Worm (Caenorhabditis elegans) whole organism, late embryonic: ENCODE results near the gene cls-3.

Experiments used
- C08G9.2 ChIP-seq: sonication (generic microtip); optimal IDR thresholded peaks from 2 replicates; lab custom pipeline; 2016; ENCODE audit warnings: mild to moderate bottlenecking, missing genetic modification characterization, moderate library complexity, missing compliant biosample characterization
- C38D4.7 ChIP-seq: fragments of 200-800 bp; sonication (Bioruptor generic); optimal IDR thresholded peaks from 2 replicates; lab custom pipeline; 2018; ENCODE audit warnings: mild to moderate bottlenecking, missing genetic modification characterization, moderate library complexity, missing compliant biosample characterization
- K02D7.2 ChIP-seq: sonication (generic microtip); optimal IDR thresholded peaks from 2 replicates; lab custom pipeline; 2017; ENCODE audit warnings: mild to moderate bottlenecking, missing genetic modification characterization, missing compliant biosample characterization
- K09A11.1 ChIP-seq: sonication (generic microtip); optimal IDR thresholded peaks from 2 replicates; lab custom pipeline; 2017; ENCODE audit warnings: antibody characterized with exemption, mild to moderate bottlenecking, missing genetic modification characterization, missing compliant biosample characterization; ENCODE audit not compliant: insufficient read depth
- T23F11.4 ChIP-seq: fragments of 200-800 bp; sonication (Bioruptor generic); optimal IDR thresholded peaks from 2 replicates; lab custom pipeline; 2018; ENCODE audit warnings: mild to moderate bottlenecking, missing genetic modification characterization, missing compliant biosample characterization
- ama-1 ChIP-seq: fragments of 150-350 bp; optimal IDR thresholded peaks from 2 replicates; lab custom pipeline; 2014
- ceh-19 ChIP-seq: fragments of 200-800 bp; sonication (Bioruptor generic); optimal IDR thresholded peaks from 2 replicates; lab custom pipeline; 2018; ENCODE audit warnings: mild to moderate bottlenecking, missing genetic modification characterization, missing compliant biosample characterization
- ceh-2 ChIP-seq: sonication (generic microtip); optimal IDR thresholded peaks from 2 replicates; lab custom pipeline; 2016; ENCODE audit warnings: missing genotype, missing genetic modification characterization, missing compliant biosample characterization
- ceh-22 ChIP-seq: sonication (generic microtip); optimal IDR thresholded peaks from 2 replicates; lab custom pipeline; 2017; ENCODE audit warnings: missing biosample characterization, missing genetic modification characterization
- ceh-24 ChIP-seq: sonication (generic microtip); optimal IDR thresholded peaks from 2 replicates; lab custom pipeline; 2016; ENCODE audit warnings: mild to moderate bottlenecking, missing genetic modification characterization, missing compliant biosample characterization
- ceh-30 ChIP-seq: fragments of 150-350 bp; optimal IDR thresholded peaks from 2 replicates; lab custom pipeline; 2014; ENCODE audit warnings: missing biosample characterization, missing genetic modification characterization
- ceh-48 ChIP-seq: sonication (generic microtip); optimal IDR thresholded peaks from 2 replicates; lab custom pipeline; 2016; ENCODE audit warnings: missing genetic modification characterization, inconsistent platforms, missing compliant biosample characterization
- ceh-6 ChIP-seq: fragments of 200-800 bp; sonication (Bioruptor generic); optimal IDR thresholded peaks from 2 replicates; lab custom pipeline; 2018; ENCODE audit warnings: mild to moderate bottlenecking, missing genetic modification characterization, missing compliant biosample characterization
- dmd-4 ChIP-seq: sonication (generic microtip); optimal IDR thresholded peaks from 2 replicates; lab custom pipeline; 2016; ENCODE audit warnings: borderline replicate concordance, missing genetic modification characterization, missing compliant biosample characterization
- elt-4 ChIP-seq: sonication (generic microtip); optimal IDR thresholded peaks from 2 replicates; lab custom pipeline; 2016; ENCODE audit warnings: missing genetic modification characterization, missing compliant biosample characterization
- eyg-1 ChIP-seq: sonication (generic microtip); optimal IDR thresholded peaks from 2 replicates; lab custom pipeline; 2016; ENCODE audit warnings: missing genotype, missing genetic modification characterization, missing compliant biosample characterization
- fkh-6 ChIP-seq: sonication (generic microtip); optimal IDR thresholded peaks from 2 replicates; lab custom pipeline; 2016; ENCODE audit warnings: missing genetic modification characterization, missing compliant biosample characterization
- gmeb-2 ChIP-seq: sonication (generic microtip); optimal IDR thresholded peaks from 2 replicates; lab custom pipeline; 2016; ENCODE audit warnings: missing genetic modification characterization, inconsistent platforms, missing compliant biosample characterization
- hlh-13 ChIP-seq: fragments of 200-800 bp; sonication (Bioruptor generic); optimal IDR thresholded peaks from 2 replicates; lab custom pipeline; 2018; ENCODE audit warnings: mild to moderate bottlenecking, missing genetic modification characterization, missing compliant biosample characterization
- hlh-15 ChIP-seq: sonication (generic microtip); optimal IDR thresholded peaks from 2 replicates; lab custom pipeline; 2016; ENCODE audit warnings: missing genetic modification characterization, missing compliant biosample characterization
- hlh-6 ChIP-seq: sonication (generic microtip); optimal IDR thresholded peaks from 2 replicates; lab custom pipeline; 2016; ENCODE audit warnings: missing genotype, missing genetic modification characterization, missing compliant biosample characterization
- hlh-8 ChIP-seq: sonication (generic microtip); optimal IDR thresholded peaks from 2 replicates; lab custom pipeline; 2016; ENCODE audit warnings: missing genotype, missing genetic modification characterization, missing compliant biosample characterization
- lin-11 ChIP-seq: fragments of 200-800 bp; sonication (Bioruptor generic); optimal IDR thresholded peaks from 2 replicates; lab custom pipeline; 2018; ENCODE audit warnings: mild to moderate bottlenecking, missing genetic modification characterization, missing compliant biosample characterization
- nfya-1 ChIP-seq: sonication (generic microtip); optimal IDR thresholded peaks from 2 replicates; lab custom pipeline; 2017; ENCODE audit warnings: missing genetic modification characterization, mild to moderate bottlenecking, missing compliant biosample characterization, antibody characterized with exemption, moderate library complexity
- nhr-11 ChIP-seq: fragments of 150-350 bp; optimal IDR thresholded peaks from 2 replicates; lab custom pipeline; 2014; ENCODE audit warnings: missing biosample characterization, missing genetic modification characterization
- nhr-232 ChIP-seq: sonication (generic microtip); optimal IDR thresholded peaks from 2 replicates; lab custom pipeline; 2016; ENCODE audit warnings: missing genetic modification characterization, missing compliant biosample characterization
- odd-2 ChIP-seq: sonication (generic microtip); optimal IDR thresholded peaks from 2 replicates; lab custom pipeline; 2017; ENCODE audit warnings: antibody characterized with exemption, mild to moderate bottlenecking, missing genetic modification characterization, missing compliant biosample characterization
- pat-9 ChIP-seq: fragments of 200-800 bp; sonication (Bioruptor generic); optimal IDR thresholded peaks from 2 replicates; lab custom pipeline; 2018; ENCODE audit warnings: mild to moderate bottlenecking, missing genetic modification characterization, moderate library complexity, missing compliant biosample characterization
- pha-4 ChIP-seq: fragments of 150-350 bp; optimal IDR thresholded peaks from 2 replicates; lab custom pipeline; 2018; ENCODE audit warnings: missing biosample characterization, missing genetic modification reagents, missing genetic modification characterization
- pros-1 ChIP-seq: fragments of 150-350 bp; optimal IDR thresholded peaks from 2 replicates; lab custom pipeline; 2014; ENCODE audit warnings: missing biosample characterization, missing genetic modification reagents, missing genetic modification characterization
- ref-2 ChIP-seq: sonication (generic microtip); optimal IDR thresholded peaks from 2 replicates; lab custom pipeline; 2016; ENCODE audit warnings: missing genetic modification characterization, missing compliant biosample characterization
- tbx-2 ChIP-seq: sonication (generic microtip); optimal IDR thresholded peaks from 2 replicates; lab custom pipeline; 2016; ENCODE audit warnings: missing genetic modification characterization, missing compliant biosample characterization
- tbx-7 ChIP-seq: sonication (generic microtip); optimal IDR thresholded peaks from 2 replicates; lab custom pipeline; 2016; ENCODE audit warnings: missing genotype, missing genetic modification characterization, missing compliant biosample characterization
- unc-3 ChIP-seq, 2 experiments: fragments of 200-800 bp in 1 of 2; sonication (Bioruptor generic) in 1 of 2; sonication (generic microtip) in 1 of 2; conservative IDR thresholded peaks in 1 of 2; optimal IDR thresholded peaks in 1 of 2; 2 replicates each; pipeline versions ENCODE4 v1.3.6 to Lab custom; 2016 to 2022; ENCODE audit warnings: missing compliant biosample characterization in 2 of 2, missing genetic modification characterization in 2 of 2, missing genetic modification reagents in 1 of 2
- unc-86 ChIP-seq: sonication (generic microtip); optimal IDR thresholded peaks from 2 replicates; lab custom pipeline; 2016; ENCODE audit warnings: missing genetic modification characterization, missing compliant biosample characterization
- zip-5 ChIP-seq: sonication (generic microtip); optimal IDR thresholded peaks from 2 replicates; lab custom pipeline; 2016; ENCODE audit warnings: missing genetic modification characterization, missing compliant biosample characterization

The cls-3 gene

DNA sequence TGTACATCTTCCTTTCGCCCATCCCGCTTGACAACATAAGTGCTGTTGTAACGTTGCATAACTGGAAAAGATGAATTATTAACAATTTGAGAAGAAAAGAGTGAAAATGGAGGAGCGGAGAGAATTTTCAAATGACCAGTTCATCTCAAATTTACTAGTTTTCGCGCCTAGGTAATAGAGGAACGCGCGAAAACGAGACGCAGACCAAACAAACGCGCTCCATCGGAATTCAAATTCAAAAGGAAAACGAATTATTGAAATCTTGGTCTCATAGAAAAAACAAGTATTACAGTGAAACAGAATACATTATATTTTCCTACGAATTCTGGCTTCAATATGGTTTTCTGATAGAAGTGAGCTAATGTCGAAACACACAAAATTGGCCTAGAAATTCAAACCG lies 37.3 kb upstream of the cls-3 start:
- TF ChIP-seq nfya-1 (tag; lab: Kevin White, UChicago) (peak; percentile 13), zip-5 (tag; lab: Kevin White, UChicago) (no peak)

DNA sequence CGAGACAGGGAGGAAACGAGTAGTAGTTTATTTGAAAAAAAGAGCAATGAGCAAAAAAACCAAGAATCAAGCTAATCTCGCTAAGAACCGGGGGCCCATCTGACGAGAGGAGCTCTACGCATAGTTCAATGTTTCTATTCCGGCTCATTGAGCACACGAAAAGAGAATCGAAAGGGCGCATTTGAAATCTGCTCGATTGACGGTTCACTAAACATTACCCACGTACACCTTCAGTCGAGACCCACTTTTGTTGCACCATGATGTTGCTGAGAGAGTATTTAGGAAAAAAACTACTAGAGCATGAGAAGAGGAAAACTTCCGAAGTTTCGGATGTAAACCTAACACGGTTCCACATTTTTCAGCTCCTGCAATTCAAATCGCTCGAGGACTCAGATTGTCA lies 34.1 kb upstream of the cls-3 start:
- TF ChIP-seq ceh-22 (no peak), pros-1 (tag; lab: Kevin White, UChicago) (no peak), tbx-2 (tag; lab: Kevin White, UChicago) (no peak), ceh-6 (GFP tag; lab: Kevin White, UChicago) (no peak), C38D4.7 (GFP tag; lab: Kevin White, UChicago) (no peak), lin-11 (tag; lab: Kevin White, UChicago) (no peak), ref-2 (no peak), eyg-1 (tag; lab: Kevin White, UChicago) (no peak), T23F11.4 (no peak), odd-2 (tag; lab: Kevin White, UChicago) (no peak), elt-4 (tag; lab: Kevin White, UChicago) (no peak), hlh-6 (tag; lab: Kevin White, UChicago) (no peak)

DNA sequence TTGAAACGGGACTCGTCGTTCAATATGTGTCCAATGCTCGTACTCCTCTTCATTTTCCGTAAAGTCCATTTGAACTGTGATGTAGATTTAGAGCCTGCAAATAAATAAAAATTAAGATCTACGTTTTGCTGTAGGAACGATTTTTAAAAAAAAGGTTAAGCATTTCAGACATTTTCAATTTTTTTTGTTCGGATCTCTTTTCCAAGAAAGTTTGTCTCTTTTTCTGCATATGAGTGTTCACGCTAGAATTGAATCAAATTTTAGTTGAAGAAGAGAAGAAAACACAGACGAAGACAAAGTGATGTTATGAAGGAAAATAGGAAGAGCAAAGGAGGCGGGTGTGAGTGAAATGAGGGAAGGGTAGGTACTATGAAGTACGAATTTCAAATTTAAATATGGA lies 24.5 kb upstream of the cls-3 start, which contains the start of gene npr-29:
Gene npr-29, minus strand, starts transcription at position 101 of the 400 bp plus-strand sequence.
- TF ChIP-seq ceh-2 (tag; lab: Kevin White, UChicago) (no peak), nfya-1 (tag; lab: Kevin White, UChicago) (no peak), pha-4 (tag; lab: Kevin White, UChicago) (no peak), unc-86 (no peak), nhr-11 (tag; lab: Kevin White, UChicago) (no peak), ceh-48 (tag; lab: Kevin White, UChicago) (no peak), nhr-232 (tag; lab: Kevin White, UChicago) (no peak), ceh-30 (tag; lab: Kevin White, UChicago) (no peak), K09A11.1 (tag; lab: Kevin White, UChicago) (no peak), tbx-7 (tag; lab: Kevin White, UChicago) (no peak), tbx-2 (tag; lab: Kevin White, UChicago) (no peak), gmeb-2 (tag; lab: Kevin White, UChicago) (no peak), hlh-8 (tag; lab: Kevin White, UChicago) (no peak), unc-3 (GFP tag; conservative IDR thresholded peaks at IDR 0.05; lab: Robert Waterston, UW) (no peak), unc-3 (tag; optimal IDR thresholded peaks at IDR 0.05; lab: Kevin White, UChicago) (no peak), hlh-13 (GFP tag; lab: Kevin White, UChicago) (no peak), C08G9.2 (tag; lab: Kevin White, UChicago) (no peak), ama-1 (lab: Kevin White, UChicago) (no peak), hlh-6 (tag; lab: Kevin White, UChicago) (no peak)

DNA sequence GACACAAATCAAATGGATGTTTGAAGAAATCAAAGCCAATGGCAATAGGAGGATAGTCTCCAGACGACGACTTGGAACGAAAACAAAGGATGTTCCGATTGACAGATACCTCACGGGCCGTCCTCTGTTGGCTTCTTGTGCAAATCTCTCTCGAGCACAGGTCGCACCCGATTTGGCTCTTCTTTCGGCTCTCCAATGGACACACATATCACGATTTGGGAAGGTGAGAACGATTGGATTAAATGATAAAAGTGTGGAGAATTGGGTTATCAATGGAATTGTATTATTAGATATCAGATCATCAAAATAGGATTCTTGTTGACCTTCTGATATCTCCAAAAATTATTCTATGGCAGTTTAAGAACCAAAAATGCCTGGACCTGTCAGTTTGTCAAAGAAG lies 15.3 kb upstream of the cls-3 start, which contains the start of gene ZC84.1:
Gene ZC84.1, minus strand, starts transcription at position 101 of the 400 bp plus-strand sequence.
- TF ChIP-seq ceh-19: no peak
- no peak for TF ChIP-seq pat-9 (tag; lab: Kevin White, UChicago)
- TF ChIP-seq dmd-4 (tag; lab: Kevin White, UChicago): no peak
- no peak for TF ChIP-seq fkh-6
- TF ChIP-seq lin-11 (tag; lab: Kevin White, UChicago): no peak
- TF ChIP-seq, all 69 proteins: peak for 0

DNA sequence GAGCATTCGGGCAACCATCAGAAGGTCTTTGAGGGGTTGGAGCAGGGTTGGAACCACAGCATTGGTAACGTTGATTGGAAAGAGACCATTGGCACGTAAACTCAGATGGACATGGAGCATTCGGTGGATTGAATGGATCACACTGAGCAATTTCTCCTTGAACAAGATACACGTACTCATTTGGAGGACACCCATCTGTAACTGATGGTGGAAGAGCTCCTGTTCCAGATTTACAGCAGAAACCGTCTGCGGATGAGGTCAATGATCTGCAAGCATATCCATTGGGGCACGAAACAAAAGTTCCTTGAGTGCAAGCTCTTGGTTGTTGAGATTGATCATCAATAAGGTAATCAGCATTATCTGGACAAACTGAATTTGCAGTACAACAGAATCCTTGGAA lies 11.1 kb upstream of the cls-3 start:
- no peak for TF ChIP-seq hlh-6 (tag; lab: Kevin White, UChicago)
- TF ChIP-seq ceh-24 (tag; lab: Kevin White, UChicago): no peak
- no peak for TF ChIP-seq hlh-15 (tag; lab: Kevin White, UChicago)
- no peak for TF ChIP-seq pros-1 (tag; lab: Kevin White, UChicago)
- TF ChIP-seq gmeb-2 (tag; lab: Kevin White, UChicago): no peak
- no peak for TF ChIP-seq pat-9 (tag; lab: Kevin White, UChicago)
- TF ChIP-seq tbx-7 (tag; lab: Kevin White, UChicago): no peak
- TF ChIP-seq K02D7.2 (tag; lab: Kevin White, UChicago): no peak
- TF ChIP-seq, all 69 proteins: peak for 0
